Fruit fly (Drosophila melanogaster): Measurements from ENCODE around the gene Sr-CIV.

Sr-CIV gene

DNA sequence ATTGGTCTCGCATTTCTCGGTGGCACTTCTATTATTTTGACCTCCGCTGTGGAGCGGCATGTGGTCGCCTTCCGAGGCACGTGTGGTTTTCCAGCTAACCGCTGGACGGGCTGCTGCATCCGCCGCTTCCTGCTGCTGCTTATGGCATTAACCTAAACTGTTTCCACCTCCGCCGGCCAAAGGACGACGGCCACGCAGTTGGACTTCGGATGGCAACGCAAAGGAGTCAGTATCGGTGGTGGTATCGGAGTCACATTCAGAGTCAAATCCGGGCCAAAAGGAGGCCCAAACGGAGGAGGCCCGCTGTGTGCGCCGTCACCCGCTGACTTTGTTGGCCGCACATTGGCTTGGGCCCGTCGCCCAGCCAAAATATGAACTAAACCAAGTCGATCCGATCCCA is 25.9 kb upstream of the Sr-CIV start (continued):
- TF ChIP-seq sna (GFP tag; IDR thresholded peaks at IDR 0.05; ENCODE audit: partially characterized antibody) = no peak
- TF ChIP-seq TFAM (GFP tag; optimal IDR thresholded peaks at IDR 0.05) = no peak
- no peak for TF ChIP-seq hth (optimal IDR thresholded peaks at IDR 0.05)
- TF ChIP-seq CG32532 (GFP tag; IDR thresholded peaks at IDR 0.05) = no peak
- no peak for TF ChIP-seq CG2712 (tag; optimal IDR thresholded peaks at IDR 0.05)
- no peak for TF ChIP-seq CoRest (tag; optimal IDR thresholded peaks at IDR 0.05)
- no peak for TF ChIP-seq CG16815 (GFP tag; optimal IDR thresholded peaks at IDR 0.05)
- TF ChIP-seq CG8089 (GFP tag; optimal IDR thresholded peaks at IDR 0.05) = no peak

- TF ChIP-seq org-1 (GFP tag; optimal IDR thresholded peaks at IDR 0.05) = peak; percentile 24
- no peak for TF ChIP-seq CG12942 (GFP tag; optimal IDR thresholded peaks at IDR 0.05)
- no peak for TF ChIP-seq CG12769 (tag; optimal IDR thresholded peaks at IDR 0.05)
- no peak for TF ChIP-seq mld (GFP tag; IDR thresholded peaks at IDR 0.05; ENCODE audit: partially characterized antibody)
- no peak for TF ChIP-seq Meics (GFP tag; optimal IDR thresholded peaks at IDR 0.05)
- no peak for TF ChIP-seq D19A (tag; optimal IDR thresholded peaks at IDR 0.05)
- TF ChIP-seq fd102C (GFP tag; optimal IDR thresholded peaks at IDR 0.05) = peak; percentile 84
- no peak for TF ChIP-seq CG10274 (GFP tag; optimal IDR thresholded peaks at IDR 0.05)
- peak; percentile 18 for TF ChIP-seq kni (GFP tag; optimal IDR thresholded peaks at IDR 0.05)
- no peak for TF ChIP-seq Dad (GFP tag; optimal IDR thresholded peaks at IDR 0.05)
- TF ChIP-seq CG5953 (GFP tag; IDR thresholded peaks at IDR 0.05) = no peak
- TF ChIP-seq toy (GFP tag; IDR thresholded peaks at IDR 0.05) = no peak
- no peak for TF ChIP-seq CG16779 (GFP tag; IDR thresholded peaks at IDR 0.05)
- peak; percentile 28 for TF ChIP-seq gsb-n (tag; optimal IDR thresholded peaks at IDR 0.05)
- TF ChIP-seq Jarid2 (GFP tag; optimal IDR thresholded peaks at IDR 0.05) = no peak
- no peak for TF ChIP-seq row (GFP tag; IDR thresholded peaks at IDR 0.05)
- no peak for TF ChIP-seq CG2875 (GFP tag; optimal IDR thresholded peaks at IDR 0.05)
- TF ChIP-seq otp (GFP tag; IDR thresholded peaks at IDR 0.05) = peak; percentile 54; the same call in 1 of the 3 replicates
- TF ChIP-seq CG31388 (GFP tag; optimal IDR thresholded peaks at IDR 0.05) = no peak
- no peak for TF ChIP-seq CG11723 (GFP tag; optimal IDR thresholded peaks at IDR 0.05)
- TF ChIP-seq jigr1 (GFP tag; IDR thresholded peaks at IDR 0.05) = no peak
- peak; percentile 41 for TF ChIP-seq zen (tag; optimal IDR thresholded peaks at IDR 0.05)
- no peak for TF ChIP-seq CG1529 (GFP tag; optimal IDR thresholded peaks at IDR 0.05)
- TF ChIP-seq croc (GFP tag; conservative IDR thresholded peaks at IDR 0.05) = no peak
- TF ChIP-seq kay (GFP tag; optimal IDR thresholded peaks at IDR 0.05) = no peak
- no peak for TF ChIP-seq Hmr (GFP tag; optimal IDR thresholded peaks at IDR 0.05)
- no peak for TF ChIP-seq Deaf1 (tag; optimal IDR thresholded peaks at IDR 0.05)
- TF ChIP-seq jumu (GFP tag; optimal IDR thresholded peaks at IDR 0.05) = no peak
- no peak for TF ChIP-seq lov (optimal IDR thresholded peaks at IDR 0.05)
- TF ChIP-seq lov (GFP tag; IDR thresholded peaks at IDR 0.05) = no peak
- TF ChIP-seq CTCF (GFP tag; optimal IDR thresholded peaks at IDR 0.05) = no peak
- TF ChIP-seq BEAF-32 (GFP tag; optimal IDR thresholded peaks at IDR 0.05) = no peak
- no peak for TF ChIP-seq Aef1 (GFP tag; IDR thresholded peaks at IDR 0.05)
- TF ChIP-seq CG8944 (GFP tag; optimal IDR thresholded peaks at IDR 0.05) = no peak
- TF ChIP-seq GATAe (GFP tag; conservative IDR thresholded peaks at IDR 0.05) = no peak
- no peak for TF ChIP-seq fu2 (GFP tag; optimal IDR thresholded peaks at IDR 0.05)
- TF ChIP-seq corto (GFP tag; optimal IDR thresholded peaks at IDR 0.05) = no peak
- no peak for TF ChIP-seq CG5245 (GFP tag; optimal IDR thresholded peaks at IDR 0.05)
- TF ChIP-seq Sry-δ (GFP tag; optimal IDR thresholded peaks at IDR 0.05) = no peak
- TF ChIP-seq sd (tag; optimal IDR thresholded peaks at IDR 0.05) = no peak
- no peak for TF ChIP-seq CG11085 (GFP tag; IDR thresholded peaks at IDR 0.05)
- peak; percentile 42; the same call in 1 of the 2 replicates for TF ChIP-seq crol (GFP tag; IDR thresholded peaks at IDR 0.05)
- TF ChIP-seq bcd (GFP tag; optimal IDR thresholded peaks at IDR 0.05) = no peak
- no peak for TF ChIP-seq CG4854 (GFP tag; optimal IDR thresholded peaks at IDR 0.05)
These were observed 25.0 kb upstream of the Sr-CIV start for dm6 chr2L:3548879-3549278.

All from whole organism, embryonic.